Fruit fly (Drosophila melanogaster): ENCODE data around the gene CG33223.

- TF ChIP-seq CG8478 (optimal IDR thresholded peaks at IDR 0.05) (no peak), CTCF (optimal IDR thresholded peaks at IDR 0.05) (no peak)
Observed at dm6 chrX:8476817-8477216, 6.9 kb downstream of the CG33223 start, which contains the start of gene Cp7Fc.

Measured in S2 (cell line).